Worm (Caenorhabditis elegans) whole organism, L4 larva: ENCODE measurements around the gene clec-242.

Source experiments
- F10B5.3 ChIP-seq: sonication (generic microtip); optimal IDR thresholded peaks from 2 replicates; lab custom pipeline; 2016; ENCODE audit warnings: mild to moderate bottlenecking, missing genetic modification characterization, missing compliant biosample characterization
- F49E8.2 ChIP-seq: sonication (generic microtip); optimal IDR thresholded peaks from 2 replicates; lab custom pipeline; 2016; ENCODE audit warnings: missing compliant biosample characterization, mild to moderate bottlenecking, missing genetic modification characterization, borderline replicate concordance
- hlh-30 ChIP-seq: sonication (generic microtip); optimal IDR thresholded peaks from 2 replicates; lab custom pipeline; 2017; ENCODE audit warnings: antibody characterized with exemption, mild to moderate bottlenecking, missing genetic modification characterization, missing compliant biosample characterization; ENCODE audit not compliant: insufficient read depth
- lin-13 ChIP-seq: fragments of 150-350 bp; optimal IDR thresholded peaks from 2 replicates; lab custom pipeline; 2014; ENCODE audit warnings: missing biosample characterization, missing genetic modification reagents, missing genetic modification characterization
- lin-39 ChIP-seq: fragments of 150-350 bp; optimal IDR thresholded peaks from 2 replicates; lab custom pipeline; 2014; ENCODE audit warnings: missing biosample characterization, missing genetic modification reagents, missing genetic modification characterization
- lsy-2 ChIP-seq, 2 experiments: fragments of 150-350 bp in 1 of 2; sonication (generic microtip) in 1 of 2; optimal IDR thresholded peaks; 2 replicates each; lab custom pipeline; 2014 to 2017; ENCODE audit warnings: missing biosample characterization in 2 of 2, missing genetic modification characterization in 2 of 2
- nhr-6 ChIP-seq: fragments of 150-350 bp; optimal IDR thresholded peaks from 2 replicates; lab custom pipeline; 2014; ENCODE audit warnings: missing biosample characterization, missing genetic modification characterization
- nhr-76 ChIP-seq: fragments of 150-350 bp; optimal IDR thresholded peaks from 2 replicates; lab custom pipeline; 2014; ENCODE audit warnings: missing biosample characterization, missing genetic modification characterization
- nhr-77 ChIP-seq: fragments of 150-350 bp; optimal IDR thresholded peaks from 2 replicates; lab custom pipeline; 2014; ENCODE audit warnings: missing biosample characterization, missing genetic modification characterization
- snpc-4 ChIP-seq: fragments of 150-350 bp; optimal IDR thresholded peaks from 2 replicates; lab custom pipeline; 2014; ENCODE audit warnings: missing biosample characterization, missing genetic modification characterization
- zag-1 ChIP-seq: fragments of 150-350 bp; optimal IDR thresholded peaks from 2 replicates; lab custom pipeline; 2014; ENCODE audit warnings: missing biosample characterization, missing genetic modification characterization
- ztf-11 ChIP-seq: fragments of 150-350 bp; optimal IDR thresholded peaks from 2 replicates; lab custom pipeline; 2014; ENCODE audit warnings: missing biosample characterization, missing genetic modification characterization

ce11 chrV:17215602-17216001, 29.7 kb downstream of the clec-242 start:
- TF ChIP-seq nhr-6 (no peak), lin-13 (GFP tag; lab: Kevin White, UChicago) (no peak), zag-1 (tag; lab: Kevin White, UChicago) (no peak), nhr-77 (tag; lab: Kevin White, UChicago) (no peak), hlh-30 (tag; lab: Kevin White, UChicago) (no peak), nhr-76 (tag; lab: Kevin White, UChicago) (no peak), F10B5.3 (tag; lab: Kevin White, UChicago) (no peak), lsy-2 (tag; optimal IDR thresholded peaks at IDR 0.05; lab: Kevin White, UChicago) (no peak), lin-39 (tag; lab: Kevin White, UChicago) (no peak), snpc-4 (tag; lab: Kevin White, UChicago) (no peak), F49E8.2 (tag; lab: Kevin White, UChicago) (no peak), ztf-11 (tag; lab: Kevin White, UChicago) (no peak)
